Worm (Caenorhabditis elegans): ENCODE measurements around the gene his-17.

DNA sequence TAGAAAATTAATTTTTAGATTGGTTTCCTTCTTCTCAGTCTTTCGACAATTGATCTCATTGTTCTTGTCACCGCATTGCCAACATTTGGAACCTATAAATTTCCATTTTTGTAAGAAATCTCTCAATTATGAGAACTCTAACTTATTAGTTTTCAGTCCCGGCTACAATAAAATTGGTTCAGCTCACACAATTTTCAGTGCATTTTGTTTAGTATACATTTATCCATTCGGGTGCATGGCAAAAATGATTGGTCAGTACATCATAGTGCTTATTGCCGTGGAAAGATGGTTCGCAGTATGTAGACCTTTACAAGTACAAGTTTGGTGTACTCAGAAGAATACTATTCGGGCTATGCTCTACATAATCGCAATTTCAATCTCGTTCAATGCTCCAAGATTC, 6.1 kb upstream of the his-17 start:
- TF ChIP-seq nhr-237 (tag; optimal IDR thresholded peaks at IDR 0.05) (no peak), zag-1 (tag; optimal IDR thresholded peaks at IDR 0.05) (no peak), nhr-67 (tag; optimal IDR thresholded peaks at IDR 0.05) (no peak), nhr-25 (tag; optimal IDR thresholded peaks at IDR 0.05) (no peak), elt-2 (tag; optimal IDR thresholded peaks at IDR 0.05) (no peak), pqm-1 (tag; optimal IDR thresholded peaks at IDR 0.05) (no peak)
